Worm (Caenorhabditis elegans) whole organism, mixed stage, embryonic: ENCODE data around the gene str-206.

ENCODE experiments used
- bed-3 ChIP-seq: fragments of 200-800 bp; sonication (Bioruptor generic); optimal IDR thresholded peaks from 3 replicates; lab custom pipeline; 2018; ENCODE audit warnings: mild to moderate bottlenecking, missing genetic modification characterization, moderate library complexity, missing compliant biosample characterization
- ceh-39 ChIP-seq: fragments of 150-350 bp; optimal IDR thresholded peaks from 2 replicates; lab custom pipeline; 2014; ENCODE audit warnings: missing biosample characterization, missing genetic modification characterization
- elt-3 ChIP-seq: fragments of 150-350 bp; optimal IDR thresholded peaks from 2 replicates; lab custom pipeline; 2014; ENCODE audit warnings: missing biosample characterization, missing genetic modification characterization
- lin-13 ChIP-seq: fragments of 150-350 bp; optimal IDR thresholded peaks from 2 replicates; lab custom pipeline; 2014; ENCODE audit warnings: missing biosample characterization, missing genetic modification characterization
- lin-32 ChIP-seq: fragments of 200-800 bp; sonication (Bioruptor generic); optimal IDR thresholded peaks from 2 replicates; lab custom pipeline; 2018; ENCODE audit warnings: mild to moderate bottlenecking, missing genetic modification characterization, missing compliant biosample characterization
- lsy-2 ChIP-seq: fragments of 150-350 bp; optimal IDR thresholded peaks from 2 replicates; lab custom pipeline; 2014; ENCODE audit warnings: missing biosample characterization, missing genetic modification characterization
- mls-2 ChIP-seq: sonication (generic microtip); optimal IDR thresholded peaks from 2 replicates; lab custom pipeline; 2016; ENCODE audit warnings: mild to moderate bottlenecking, missing genetic modification characterization, moderate library complexity, missing compliant biosample characterization
- nhr-12 ChIP-seq: fragments of 150-350 bp; optimal IDR thresholded peaks from 2 replicates; lab custom pipeline; 2014; ENCODE audit warnings: missing biosample characterization, missing genetic modification characterization
- nhr-237 ChIP-seq: fragments of 150-350 bp; optimal IDR thresholded peaks from 2 replicates; lab custom pipeline; 2014; ENCODE audit warnings: missing biosample characterization, missing genetic modification characterization
- nhr-28 ChIP-seq: fragments of 150-350 bp; optimal IDR thresholded peaks from 2 replicates; lab custom pipeline; 2014; ENCODE audit warnings: missing biosample characterization, missing genetic modification characterization
- snpc-4 ChIP-seq: fragments of 150-350 bp; optimal IDR thresholded peaks from 2 replicates; lab custom pipeline; 2014; ENCODE audit warnings: missing biosample characterization, missing genetic modification characterization
- unc-62 ChIP-seq: fragments of 150-350 bp; optimal IDR thresholded peaks from 2 replicates; lab custom pipeline; 2014; ENCODE audit warnings: missing biosample characterization, missing genetic modification reagents, missing genetic modification characterization

DNA sequence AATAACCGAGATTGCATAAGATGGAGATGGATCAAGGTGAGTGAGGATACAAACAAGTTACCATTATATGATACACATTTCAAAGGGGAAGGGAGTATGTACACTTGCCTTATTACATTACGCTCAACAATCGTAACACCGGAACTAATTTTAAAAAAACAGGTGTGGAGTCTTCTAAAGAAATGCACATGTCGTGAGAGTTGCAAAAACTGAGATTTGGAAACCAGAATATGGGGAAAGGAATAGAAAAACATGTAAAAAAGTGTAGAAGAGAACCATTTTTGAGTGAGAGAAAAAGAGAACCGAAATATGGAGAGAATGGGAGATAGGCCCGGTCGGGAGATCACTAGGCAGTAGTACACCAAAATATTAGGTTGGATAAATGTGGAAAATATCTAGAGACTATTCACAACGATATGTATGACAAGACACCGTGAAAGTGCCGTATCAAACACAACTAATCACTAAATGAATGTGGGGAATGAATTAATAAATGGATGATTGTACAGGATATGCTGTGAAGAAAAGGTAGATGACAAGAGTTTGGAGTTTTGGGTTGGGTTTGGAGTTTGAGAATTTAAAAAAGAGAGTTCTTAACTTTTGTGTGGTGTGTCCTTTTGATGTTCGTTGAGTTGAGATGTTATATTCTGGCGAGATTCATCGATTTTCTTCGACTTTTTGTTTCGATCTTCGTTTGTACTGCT, 5.5 kb downstream of the str-206 start:
- TF ChIP-seq nhr-12 (tag; lab: Kevin White, UChicago) = no peak
- TF ChIP-seq nhr-28 (tag; lab: Kevin White, UChicago) = no peak
- TF ChIP-seq snpc-4 = no peak
- no peak for TF ChIP-seq unc-62
- no peak for TF ChIP-seq nhr-237 (tag; lab: Kevin White, UChicago)
- no peak for TF ChIP-seq mls-2 (tag; lab: Kevin White, UChicago)
- no peak for TF ChIP-seq lin-32 (GFP tag; lab: Kevin White, UChicago)
- no peak for TF ChIP-seq elt-3 (tag; lab: Kevin White, UChicago)
- no peak for TF ChIP-seq ceh-39 (tag; lab: Kevin White, UChicago)
- TF ChIP-seq bed-3 (GFP tag; lab: Kevin White, UChicago) = no peak
- no peak for TF ChIP-seq lsy-2 (tag; lab: Kevin White, UChicago)
- TF ChIP-seq lin-13 (tag; lab: Kevin White, UChicago) = no peak
